Fruit fly (Drosophila melanogaster): ENCODE measurements around the gene cal1.

The cal1 gene

dm6 chr3R:17052465-17053149 is 35.5 kb upstream of the cal1 start (continued):
- TF ChIP-seq CG2678 (tag; optimal IDR thresholded peaks at IDR 0.05), result peak; percentile 17
- peak; percentile 8 for TF ChIP-seq Mad (GFP tag; optimal IDR thresholded peaks at IDR 0.05)
- peak; percentile 64 for TF ChIP-seq D19A (tag; optimal IDR thresholded peaks at IDR 0.05)
- no peak for TF ChIP-seq Dbx (GFP tag; IDR thresholded peaks at IDR 0.05)
- TF ChIP-seq CG9876 (GFP tag; optimal IDR thresholded peaks at IDR 0.05), result no peak
- no peak for TF ChIP-seq sima (GFP tag; optimal IDR thresholded peaks at IDR 0.05)
- TF ChIP-seq CG17186 (GFP tag; optimal IDR thresholded peaks at IDR 0.05), result no peak
- no peak for TF ChIP-seq dmrt99B (tag; optimal IDR thresholded peaks at IDR 0.05)
- TF ChIP-seq cato (GFP tag; optimal IDR thresholded peaks at IDR 0.05; ENCODE audit: borderline replicate concordance), result peak; percentile 18
- no peak for TF ChIP-seq Bdp1 (GFP tag; optimal IDR thresholded peaks at IDR 0.05)
- TF ChIP-seq CG8359 (GFP tag; optimal IDR thresholded peaks at IDR 0.05; ENCODE audit: borderline replicate concordance), result peak; percentile 22
- TF ChIP-seq ro (GFP tag; IDR thresholded peaks at IDR 0.05), result no peak
- TF ChIP-seq Oli (tag; optimal IDR thresholded peaks at IDR 0.05), result peak; percentile 32
- TF ChIP-seq CG9797 (GFP tag; optimal IDR thresholded peaks at IDR 0.05), result no peak
- no peak for TF ChIP-seq Camta (GFP tag; optimal IDR thresholded peaks at IDR 0.05)
- TF ChIP-seq CG2712 (tag; optimal IDR thresholded peaks at IDR 0.05), result peak; percentile 87
- no peak for TF ChIP-seq sr (GFP tag; IDR thresholded peaks at IDR 0.05)
- no peak for TF ChIP-seq Sry-δ (GFP tag; optimal IDR thresholded peaks at IDR 0.05)
- TF ChIP-seq CG3838 (GFP tag; optimal IDR thresholded peaks at IDR 0.05), result no peak
- no peak for TF ChIP-seq sna (GFP tag; IDR thresholded peaks at IDR 0.05; ENCODE audit: partially characterized antibody)
- no peak for TF ChIP-seq CG10274 (GFP tag; optimal IDR thresholded peaks at IDR 0.05)
- TF ChIP-seq CG15479 (GFP tag; optimal IDR thresholded peaks at IDR 0.05), result no peak
- peak; percentile 84 for TF ChIP-seq CG10979 (tag; optimal IDR thresholded peaks at IDR 0.05)
- peak; percentile 28 for TF ChIP-seq CG5245 (GFP tag; optimal IDR thresholded peaks at IDR 0.05)
- TF ChIP-seq D (optimal IDR thresholded peaks at IDR 0.05), result no peak
- TF ChIP-seq D (GFP tag; optimal IDR thresholded peaks at IDR 0.05), result peak; percentile 65
- TF ChIP-seq CG10959 (GFP tag; IDR thresholded peaks at IDR 0.05), result peak; percentile 44
- peak; percentile 33 for TF ChIP-seq CG13424 (tag; optimal IDR thresholded peaks at IDR 0.05)
- peak; percentile 45 for TF ChIP-seq Nf-YB (GFP tag; optimal IDR thresholded peaks at IDR 0.05)
- TF ChIP-seq zen2 (GFP tag; IDR thresholded peaks at IDR 0.05; ENCODE audit: partially characterized antibody), result no peak
- TF ChIP-seq trem (tag; optimal IDR thresholded peaks at IDR 0.05), result peak; percentile 52
- TF ChIP-seq Hand (GFP tag; optimal IDR thresholded peaks at IDR 0.05), result no peak
- TF ChIP-seq NFAT (GFP tag; IDR thresholded peaks at IDR 0.05), result 0 out of 2 replicates have a peak, but pooled peaks have one; percentile 19
- TF ChIP-seq CG1529 (GFP tag; optimal IDR thresholded peaks at IDR 0.05), result peak; percentile 50
- TF ChIP-seq exex (tag; optimal IDR thresholded peaks at IDR 0.05), result no peak
- no peak for TF ChIP-seq schlank (tag; optimal IDR thresholded peaks at IDR 0.05)
- TF ChIP-seq Ssrp (tag; optimal IDR thresholded peaks at IDR 0.05), result peak; percentile 60
- TF ChIP-seq CG13287 (GFP tag; IDR thresholded peaks at IDR 0.05; ENCODE audit: partially characterized antibody), result no peak
- no peak for TF ChIP-seq CG10543 (GFP tag; optimal IDR thresholded peaks at IDR 0.05)
- TF ChIP-seq GATAe (GFP tag; conservative IDR thresholded peaks at IDR 0.05), result no peak
- TF ChIP-seq Atf6 (GFP tag; IDR thresholded peaks at IDR 0.05), result no peak
- no peak for TF ChIP-seq kay (GFP tag; optimal IDR thresholded peaks at IDR 0.05)
- TF ChIP-seq insv (GFP tag; optimal IDR thresholded peaks at IDR 0.05), result no peak
- TF ChIP-seq Stat92E (GFP tag; optimal IDR thresholded peaks at IDR 0.05), result no peak
- peak; percentile 18; the same call in 1 of the 2 replicates for TF ChIP-seq onecut (GFP tag; IDR thresholded peaks at IDR 0.05)
- peak; percentile 6 for TF ChIP-seq CG18619 (GFP tag; optimal IDR thresholded peaks at IDR 0.05)
- peak; percentile 75 for TF ChIP-seq Ets65A (GFP tag)
- no peak for TF ChIP-seq Vsx1 (GFP tag; optimal IDR thresholded peaks at IDR 0.05)
- TF ChIP-seq CG13123 (GFP tag; optimal IDR thresholded peaks at IDR 0.05), result peak; percentile 16

All from whole organism, embryonic.